Fruit fly (Drosophila melanogaster): ENCODE measurements around the gene Amun.
"Not testable (repeated sequence)": the region's sequence is repeated elsewhere in the genome, so short reads cannot be mapped to it uniquely, and the experiment has no call there.

The Amun gene

dm6 chrX:11715263-11715659 lies at the start of gene Amun:
Gene Amun, minus strand, starts transcription at chrX:11715565.
- TF ChIP-seq insv (optimal IDR thresholded peaks at IDR 0.05): no peak
- no peak for TF ChIP-seq Myc (optimal IDR thresholded peaks at IDR 0.05)
- TF ChIP-seq h (optimal IDR thresholded peaks at IDR 0.05): no peak
- no peak for TF ChIP-seq Sin3A (optimal IDR thresholded peaks at IDR 0.05)
- TF ChIP-seq psq (optimal IDR thresholded peaks at IDR 0.05): no peak
- no peak for TF ChIP-seq ttk (optimal IDR thresholded peaks at IDR 0.05)

DNA sequence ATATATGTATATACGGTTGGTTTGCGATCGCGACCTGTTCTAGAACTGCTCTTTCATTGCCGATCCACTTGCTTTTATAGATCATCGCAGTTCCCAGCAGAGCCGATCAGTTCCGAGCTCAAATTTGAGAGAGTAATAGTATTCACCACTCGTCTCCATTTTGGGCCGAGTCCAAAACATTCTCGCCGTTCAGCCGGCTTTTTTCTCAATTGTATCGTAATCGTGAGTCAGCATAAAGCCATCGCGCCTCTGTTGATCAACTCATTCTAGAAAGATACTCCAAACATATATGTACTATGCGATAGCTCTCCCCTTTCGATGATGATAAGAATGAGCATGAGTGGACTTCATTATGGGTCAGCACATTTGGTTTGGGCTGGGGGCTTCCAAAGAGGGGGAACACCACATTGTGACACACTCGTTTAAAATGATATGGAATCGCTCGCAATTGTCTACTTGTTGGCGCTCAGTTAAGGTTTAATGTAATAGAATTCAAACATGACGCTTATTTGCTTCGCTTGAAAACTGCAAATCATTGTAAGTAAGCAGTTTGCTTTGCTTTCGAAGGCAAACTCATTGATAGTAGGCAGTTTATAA lies 49.3 kb upstream of the Amun start, which contains the start of gene CG9360:
CG9360 (minus strand) TSS at position 51 of the 597 bp plus-strand sequence.
- TF ChIP-seq Myc (optimal IDR thresholded peaks at IDR 0.05) (no peak), Sin3A (optimal IDR thresholded peaks at IDR 0.05) (no peak), ttk (optimal IDR thresholded peaks at IDR 0.05) (no peak)

DNA sequence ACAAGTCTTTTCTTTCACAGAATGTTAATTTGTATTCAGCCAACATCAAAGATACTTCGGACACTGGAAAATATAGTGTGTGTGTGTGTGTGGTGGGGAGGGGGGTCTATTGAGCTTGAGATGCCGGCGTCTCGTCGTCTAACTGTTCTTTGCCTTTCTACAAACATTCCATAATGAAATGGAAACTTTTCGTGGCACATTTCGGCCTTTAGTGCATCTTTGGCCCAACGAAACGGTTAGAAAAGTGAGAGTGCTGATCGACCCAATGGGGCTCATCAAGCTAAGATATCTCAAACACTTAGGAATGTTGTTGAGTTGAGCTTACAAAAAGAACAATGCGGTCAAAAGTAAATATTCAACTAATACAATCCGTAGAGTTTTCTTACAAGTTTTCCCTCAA lies 41.5 kb upstream of the Amun start:
- TF ChIP-seq ttk (optimal IDR thresholded peaks at IDR 0.05) (no peak), Sin3A (optimal IDR thresholded peaks at IDR 0.05) (no peak), insv (optimal IDR thresholded peaks at IDR 0.05) (no peak), h (optimal IDR thresholded peaks at IDR 0.05) (no peak), Myc (optimal IDR thresholded peaks at IDR 0.05) (no peak), psq (optimal IDR thresholded peaks at IDR 0.05) (no peak)

DNA sequence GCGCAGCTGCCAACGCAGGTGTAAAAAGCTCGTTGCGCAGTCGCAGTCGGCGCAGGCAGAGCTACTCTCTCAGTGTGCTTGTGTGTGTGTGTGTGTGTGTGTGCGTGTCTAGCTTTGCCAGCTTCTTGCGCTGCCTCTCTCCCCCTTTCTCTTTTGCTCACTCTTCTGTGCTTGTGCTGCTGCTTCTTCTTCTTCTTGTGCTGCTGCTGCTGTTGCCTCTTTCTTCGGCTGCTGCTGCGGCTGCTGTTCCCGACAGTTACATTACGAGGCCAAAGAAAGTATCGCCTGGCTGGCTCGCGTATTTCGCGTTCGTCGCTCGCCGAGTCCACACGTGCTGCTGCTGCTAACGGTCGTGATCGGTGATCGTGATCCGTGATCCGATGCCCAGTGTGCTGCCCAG lies 38.6 kb upstream of the Amun start, which contains the start of gene m:
m (plus strand) TSS at position 301 of the 400 bp plus-strand sequence.
- TF ChIP-seq psq, Sin3A, Myc (optimal IDR thresholded peaks at IDR 0.05): not testable (repeated sequence)

dm6 chrX:11736421-11736820 lies 21.1 kb upstream of the Amun start:
- TF ChIP-seq ttk (optimal IDR thresholded peaks at IDR 0.05) (no peak), psq (optimal IDR thresholded peaks at IDR 0.05) (no peak), insv (optimal IDR thresholded peaks at IDR 0.05) (no peak), Myc (optimal IDR thresholded peaks at IDR 0.05) (no peak), h (optimal IDR thresholded peaks at IDR 0.05) (no peak), Sin3A (optimal IDR thresholded peaks at IDR 0.05) (no peak)

dm6 chrX:11733795-11734194 lies 18.4 kb upstream of the Amun start, which contains the start of gene inaF-A:
Gene inaF-A, minus strand, starts transcription at chrX:11733895.
- TF ChIP-seq insv (optimal IDR thresholded peaks at IDR 0.05): no peak
- no peak for TF ChIP-seq Myc (optimal IDR thresholded peaks at IDR 0.05)
- TF ChIP-seq ttk (optimal IDR thresholded peaks at IDR 0.05): no peak
- no peak for TF ChIP-seq h (optimal IDR thresholded peaks at IDR 0.05)
- no peak for TF ChIP-seq psq (optimal IDR thresholded peaks at IDR 0.05)

dm6 chrX:11732670-11733069 lies 17.3 kb upstream of the Amun start, which contains the start of gene inaF-B:
Gene inaF-B, minus strand, starts transcription at chrX:11732770.
- TF ChIP-seq insv (optimal IDR thresholded peaks at IDR 0.05) (no peak), ttk (optimal IDR thresholded peaks at IDR 0.05) (no peak), psq (optimal IDR thresholded peaks at IDR 0.05) (no peak), Sin3A (optimal IDR thresholded peaks at IDR 0.05) (no peak), h (optimal IDR thresholded peaks at IDR 0.05) (no peak), Myc (optimal IDR thresholded peaks at IDR 0.05) (no peak)

DNA sequence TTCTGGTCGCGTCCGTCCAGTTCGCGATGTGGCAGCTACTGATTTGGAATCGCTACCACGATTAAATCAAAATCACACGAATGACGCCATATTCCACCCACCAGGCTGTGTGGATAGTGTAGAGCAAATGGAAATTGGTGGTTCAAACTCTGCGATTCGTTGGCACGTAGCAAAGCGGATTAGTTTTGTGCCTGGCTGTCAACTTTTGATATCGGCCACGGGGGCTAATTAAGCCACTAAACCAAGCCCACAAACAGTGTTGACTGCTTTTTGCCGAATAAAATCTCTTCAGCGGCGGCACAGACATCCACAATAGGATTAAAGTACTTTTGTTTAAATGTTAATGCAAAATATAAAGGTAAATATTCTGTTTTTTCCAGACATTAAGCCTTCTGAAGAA lies 16.3 kb upstream of the Amun start, which contains the start of gene inaF-C:
inaF-C (minus strand) TSS at position 101 of the 400 bp plus-strand sequence.
- TF ChIP-seq Myc (optimal IDR thresholded peaks at IDR 0.05): no peak

dm6 chrX:11729993-11730392 lies 14.6 kb upstream of the Amun start:
- TF ChIP-seq insv (optimal IDR thresholded peaks at IDR 0.05) (no peak), Myc (optimal IDR thresholded peaks at IDR 0.05) (no peak), Sin3A (optimal IDR thresholded peaks at IDR 0.05) (no peak), h (optimal IDR thresholded peaks at IDR 0.05) (no peak), ttk (optimal IDR thresholded peaks at IDR 0.05) (no peak), psq (optimal IDR thresholded peaks at IDR 0.05) (no peak)

DNA sequence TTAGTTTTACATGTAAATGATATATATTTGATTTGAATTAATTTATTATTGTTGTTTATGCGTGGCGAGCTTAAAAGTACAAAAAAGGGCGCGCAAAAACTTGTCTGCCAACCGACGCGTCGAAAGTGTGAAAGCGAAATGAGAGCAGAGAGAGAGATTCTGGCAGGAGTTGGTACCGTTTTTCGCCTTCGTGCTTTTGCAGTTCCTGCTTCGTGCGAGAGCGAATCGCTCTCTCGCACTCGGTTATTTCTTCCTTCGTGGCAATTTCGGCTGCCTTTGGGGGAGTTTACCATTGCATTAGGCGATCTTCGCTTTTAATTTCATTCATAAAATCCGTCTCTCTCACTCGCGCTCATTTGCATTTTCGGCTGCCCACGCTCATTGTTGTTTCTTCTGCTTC lies 13.6 kb upstream of the Amun start, which contains the start of gene inaF-D:
inaF-D (minus strand) TSS at position 101 of the 400 bp plus-strand sequence.
- TF ChIP-seq psq (optimal IDR thresholded peaks at IDR 0.05): no peak
- TF ChIP-seq h (optimal IDR thresholded peaks at IDR 0.05): no peak

dm6 chrX:11723946-11724345 lies 8.6 kb upstream of the Amun start, which contains the start of gene CG15221:
Gene CG15221, plus strand, starts transcription at chrX:11724246.
- TF ChIP-seq Sin3A (optimal IDR thresholded peaks at IDR 0.05) (no peak), h (optimal IDR thresholded peaks at IDR 0.05) (no peak), Myc (optimal IDR thresholded peaks at IDR 0.05) (no peak), ttk (optimal IDR thresholded peaks at IDR 0.05) (no peak), insv (optimal IDR thresholded peaks at IDR 0.05) (no peak), psq (optimal IDR thresholded peaks at IDR 0.05) (no peak)

dm6 chrX:11720138-11720537 lies 4.8 kb upstream of the Amun start, which contains the start of gene Tango10:
Gene Tango10, plus strand, starts transcription at chrX:11720245.
- TF ChIP-seq Sin3A (optimal IDR thresholded peaks at IDR 0.05): no peak
- no peak for TF ChIP-seq psq (optimal IDR thresholded peaks at IDR 0.05)
- TF ChIP-seq Myc (optimal IDR thresholded peaks at IDR 0.05): no peak
- TF ChIP-seq ttk (optimal IDR thresholded peaks at IDR 0.05): no peak
- no peak for TF ChIP-seq h (optimal IDR thresholded peaks at IDR 0.05)
- no peak for TF ChIP-seq insv (optimal IDR thresholded peaks at IDR 0.05)

dm6 chrX:11717892-11718291 lies 2.5 kb upstream of the Amun start:
- TF ChIP-seq ttk (optimal IDR thresholded peaks at IDR 0.05): no peak
- no peak for TF ChIP-seq Myc (optimal IDR thresholded peaks at IDR 0.05)
- TF ChIP-seq h (optimal IDR thresholded peaks at IDR 0.05): no peak
- no peak for TF ChIP-seq psq (optimal IDR thresholded peaks at IDR 0.05)
- TF ChIP-seq insv (optimal IDR thresholded peaks at IDR 0.05): no peak
- no peak for TF ChIP-seq Sin3A (optimal IDR thresholded peaks at IDR 0.05)
